Fruit fly (Drosophila melanogaster) Kc167 (cell line): ENCODE measurements around the gene CG7824.

Experiments
- Myc ChIP-seq: fragments of >200 bp; optimal IDR thresholded peaks from 2 replicates; lab custom pipeline; 2017; ENCODE audit warnings: missing external identifiers
- Sin3A ChIP-seq: fragments of >200 bp; optimal IDR thresholded peaks from 2 replicates; lab custom pipeline; 2018; ENCODE audit warnings: missing external identifiers
- h ChIP-seq: fragments of >200 bp; optimal IDR thresholded peaks from 3 replicates; lab custom pipeline; 2018; ENCODE audit warnings: missing external identifiers
- insv ChIP-seq: fragments of >200 bp; optimal IDR thresholded peaks from 3 replicates; lab custom pipeline; 2018; ENCODE audit warnings: missing external identifiers
- psq ChIP-seq: fragments of >200 bp; optimal IDR thresholded peaks from 2 replicates; lab custom pipeline; 2017; ENCODE audit warnings: missing external identifiers
- ttk ChIP-seq: sonication (Bioruptor generic); optimal IDR thresholded peaks from 2 replicates; lab custom pipeline; 2017; ENCODE audit warnings: missing external identifiers

- TF ChIP-seq ttk (no peak), psq (lab: Kevin White, UChicago) (no peak), insv (lab: Kevin White, UChicago) (no peak), h (lab: Kevin White, UChicago) (no peak), Sin3A (lab: Kevin White, UChicago) (no peak), Myc (lab: Kevin White, UChicago) (no peak)
These were observed 17.4 kb downstream of the CG7824 start, which contains the start of gene Cad99C for dm6 chr3R:29841293-29841791.
